Worm (Caenorhabditis elegans): ENCODE measurements around the gene str-254.

The str-254 gene

ce11 chrV:16141071-16141470 lies 12.2 kb downstream of the str-254 start, which contains the start of gene clc-32:
TSS of gene clc-32 (minus strand) at chrV:16141171.
- TF ChIP-seq elt-4 (tag; optimal IDR thresholded peaks at IDR 0.05), result no peak
- TF ChIP-seq hlh-13 (GFP tag; optimal IDR thresholded peaks at IDR 0.05), result no peak
- no peak for TF ChIP-seq unc-3 (GFP tag; conservative IDR thresholded peaks at IDR 0.05)
- no peak for TF ChIP-seq unc-3 (tag; optimal IDR thresholded peaks at IDR 0.05)
- no peak for TF ChIP-seq T23F11.4 (GFP tag; optimal IDR thresholded peaks at IDR 0.05)
- no peak for TF ChIP-seq ceh-31 (tag; optimal IDR thresholded peaks at IDR 0.05)
- no peak for TF ChIP-seq eyg-1 (tag; optimal IDR thresholded peaks at IDR 0.05)
- TF ChIP-seq nhr-11 (tag; optimal IDR thresholded peaks at IDR 0.05), result no peak
- TF ChIP-seq dve-1 (tag; optimal IDR thresholded peaks at IDR 0.05), result no peak
- no peak for TF ChIP-seq odd-2 (tag; optimal IDR thresholded peaks at IDR 0.05)
- no peak for TF ChIP-seq fax-1 (tag; optimal IDR thresholded peaks at IDR 0.05)
- no peak for TF ChIP-seq pha-4 (tag; optimal IDR thresholded peaks at IDR 0.05)
- TF ChIP-seq ceh-19 (GFP tag; optimal IDR thresholded peaks at IDR 0.05), result no peak
- TF ChIP-seq fkh-10 (GFP tag; optimal IDR thresholded peaks at IDR 0.05), result no peak
- TF ChIP-seq ceh-30 (tag; optimal IDR thresholded peaks at IDR 0.05), result no peak
- TF ChIP-seq tbx-7 (tag; optimal IDR thresholded peaks at IDR 0.05), result no peak
- TF ChIP-seq sox-2 (GFP tag; IDR thresholded peaks at IDR 0.05), result no peak
- no peak for TF ChIP-seq ztf-16 (tag; optimal IDR thresholded peaks at IDR 0.05)

- TF ChIP-seq fax-1 (tag; optimal IDR thresholded peaks at IDR 0.05) (no peak), pros-1 (tag; optimal IDR thresholded peaks at IDR 0.05) (no peak), ceh-6 (GFP tag; optimal IDR thresholded peaks at IDR 0.05) (no peak), ceh-31 (tag; optimal IDR thresholded peaks at IDR 0.05) (no peak), elt-4 (tag; optimal IDR thresholded peaks at IDR 0.05) (no peak), nfya-1 (tag; optimal IDR thresholded peaks at IDR 0.05) (no peak)
Measured at ce11 chrV:16139529-16139928, 13.7 kb downstream of the str-254 start, which contains the start of gene clc-11. TSS of gene clc-11 (minus strand) at chrV:16139629.

- TF ChIP-seq ceh-48 (tag; optimal IDR thresholded peaks at IDR 0.05), result no peak
- no peak for TF ChIP-seq Y22D7AL.16 (tag; optimal IDR thresholded peaks at IDR 0.05)
Measured at ce11 chrV:16137043-16137442, 16.2 kb downstream of the str-254 start, which contains the start of gene F44G3.7. TSS of gene F44G3.7 (minus strand) at chrV:16137143.

- TF ChIP-seq pros-1 (tag; optimal IDR thresholded peaks at IDR 0.05) (no peak), nfya-1 (tag; optimal IDR thresholded peaks at IDR 0.05) (no peak), gmeb-2 (tag; optimal IDR thresholded peaks at IDR 0.05) (no peak), ets-4 (tag; optimal IDR thresholded peaks at IDR 0.05) (no peak), unc-55 (GFP tag; optimal IDR thresholded peaks at IDR 0.05) (no peak), ahr-1 (tag; optimal IDR thresholded peaks at IDR 0.05) (no peak), ceh-48 (tag; optimal IDR thresholded peaks at IDR 0.05) (no peak), ztf-16 (tag; optimal IDR thresholded peaks at IDR 0.05) (no peak), eyg-1 (tag; optimal IDR thresholded peaks at IDR 0.05) (no peak), fkh-6 (tag; optimal IDR thresholded peaks at IDR 0.05) (no peak), madf-2 (tag; optimal IDR thresholded peaks at IDR 0.05) (no peak), sdc-2 (tag; optimal IDR thresholded peaks at IDR 0.05) (no peak), sox-2 (GFP tag; IDR thresholded peaks at IDR 0.05) (no peak), syd-9 (tag; optimal IDR thresholded peaks at IDR 0.05) (no peak), unc-86 (tag; optimal IDR thresholded peaks at IDR 0.05) (no peak), hlh-13 (GFP tag; optimal IDR thresholded peaks at IDR 0.05) (no peak), ceh-34 (tag; optimal IDR thresholded peaks at IDR 0.05) (no peak), zip-5 (tag; optimal IDR thresholded peaks at IDR 0.05) (no peak), tbx-7 (tag; optimal IDR thresholded peaks at IDR 0.05) (no peak), rnt-1 (tag; optimal IDR thresholded peaks at IDR 0.05) (no peak)
Measured at ce11 chrV:16132705-16133104, 20.6 kb downstream of the str-254 start, which contains the start of gene fbxa-144. TSS of gene fbxa-144 (minus strand) at chrV:16132805.

ce11 chrV:16132215-16132614 lies 21.1 kb downstream of the str-254 start:
- TF ChIP-seq ceh-19 (GFP tag; optimal IDR thresholded peaks at IDR 0.05) (no peak), npax-4 (tag; optimal IDR thresholded peaks at IDR 0.05) (no peak), nhr-11 (tag; optimal IDR thresholded peaks at IDR 0.05) (no peak), pqm-1 (tag; optimal IDR thresholded peaks at IDR 0.05) (no peak), ceh-30 (tag; optimal IDR thresholded peaks at IDR 0.05) (no peak), lin-11 (tag; optimal IDR thresholded peaks at IDR 0.05) (no peak), hlh-15 (tag; optimal IDR thresholded peaks at IDR 0.05) (no peak), fkh-6 (tag; optimal IDR thresholded peaks at IDR 0.05) (no peak), zip-5 (tag; optimal IDR thresholded peaks at IDR 0.05) (no peak), pax-1 (tag; optimal IDR thresholded peaks at IDR 0.05) (no peak), madf-2 (tag; optimal IDR thresholded peaks at IDR 0.05) (no peak)
